Worm (Caenorhabditis elegans) whole organism, young adult: ENCODE measurements around the gene C43C3.4.

Source experiments
- B0261.1 ChIP-seq: sonication (generic microtip); optimal IDR thresholded peaks from 2 replicates; lab custom pipeline; 2016; ENCODE audit warnings: mild to moderate bottlenecking, missing genetic modification characterization, moderate library complexity, missing compliant biosample characterization
- C06A6.2 ChIP-seq: fragments of 200-800 bp; sonication (Bioruptor generic); conservative IDR thresholded peaks from 2 replicates; pipeline ENCODE4 v1.3.6; 2022; ENCODE audit warnings: missing genetic modification characterization, missing compliant biosample characterization
- F39B2.1 ChIP-seq: fragments of 200-800 bp; sonication (Bioruptor generic); IDR thresholded peaks from 2 replicates; pipeline ENCODE4 v1.3.6; 2022; ENCODE audit warnings: missing genetic modification reagents, missing genetic modification characterization, missing compliant biosample characterization
- F49E8.2 ChIP-seq: sonication (generic microtip); optimal IDR thresholded peaks from 3 replicates; lab custom pipeline; 2017; ENCODE audit warnings: missing genetic modification characterization, mild to moderate bottlenecking, missing compliant biosample characterization, antibody characterized with exemption, moderate library complexity; ENCODE audit not compliant: insufficient read depth
- F57C9.4 ChIP-seq: sonication (generic microtip); optimal IDR thresholded peaks from 2 replicates; lab custom pipeline; 2017; ENCODE audit warnings: mild to moderate bottlenecking, missing genetic modification characterization, missing compliant biosample characterization
- Y53F4B.3 ChIP-seq: fragments of 200-800 bp; sonication (Bioruptor generic); IDR thresholded peaks from 2 replicates; pipeline ENCODE4 v1.3.6; 2022; ENCODE audit warnings: missing genetic modification reagents, missing genetic modification characterization, missing compliant biosample characterization
- Y53G8AR.9 ChIP-seq: fragments of 200-800 bp; sonication (Bioruptor generic); conservative IDR thresholded peaks from 2 replicates; pipeline ENCODE4 v1.3.6; 2022; ENCODE audit warnings: missing genetic modification reagents, missing genetic modification characterization, missing compliant biosample characterization
- Y67H2A.10 ChIP-seq: fragments of 200-800 bp; sonication (Bioruptor generic); conservative IDR thresholded peaks from 2 replicates; pipeline ENCODE4 v1.3.6; 2022; ENCODE audit warnings: missing genetic modification reagents, missing genetic modification characterization, missing compliant biosample characterization
- Y79H2A.3 ChIP-seq: fragments of 200-800 bp; sonication (Bioruptor generic); conservative IDR thresholded peaks from 2 replicates; pipeline ENCODE4 v1.3.6; 2022; ENCODE audit warnings: missing genetic modification reagents, missing genetic modification characterization, missing compliant biosample characterization
- ama-1 ChIP-seq, 3 experiments: fragments of 150-350 bp in 1 of 3; sonication (generic microtip) in 2 of 3; optimal IDR thresholded peaks; 2 replicates each; lab custom pipeline; 2014 to 2018; ENCODE audit warnings: missing biosample characterization in 2 of 3, missing genetic modification characterization in 2 of 3, missing genetic modification reagents in 2 of 3
- athp-1 ChIP-seq: sonication (generic microtip); optimal IDR thresholded peaks from 2 replicates; lab custom pipeline; 2017; ENCODE audit warnings: mild to moderate bottlenecking, missing genetic modification characterization, missing compliant biosample characterization
- attf-3 ChIP-seq: fragments of 200-800 bp; sonication (Bioruptor generic); conservative IDR thresholded peaks from 2 replicates; pipeline ENCODE4 v1.3.6; 2022; ENCODE audit warnings: missing genetic modification reagents, missing genetic modification characterization, missing compliant biosample characterization
- bed-2 ChIP-seq: fragments of 200-800 bp; sonication (Bioruptor generic); IDR thresholded peaks from 2 replicates; pipeline ENCODE4 v1.3.6; 2022; ENCODE audit warnings: missing genetic modification reagents, missing genetic modification characterization, missing compliant biosample characterization
- cebp-1 ChIP-seq, 2 experiments: fragments of 200-800 bp in 1 of 2; sonication (Bioruptor generic) in 1 of 2; sonication (generic microtip) in 1 of 2; IDR thresholded peaks in 1 of 2; optimal IDR thresholded peaks in 1 of 2; 2 replicates each; pipeline versions ENCODE4 v1.3.6 to Lab custom; 2017 to 2022; ENCODE audit warnings: missing compliant biosample characterization in 2 of 2, missing genetic modification characterization in 2 of 2, mild to moderate bottlenecking in 1 of 2, missing genetic modification reagents in 1 of 2, moderate library complexity in 1 of 2
- dox-1 ChIP-seq: fragments of 200-800 bp; sonication (Bioruptor generic); IDR thresholded peaks from 2 replicates; pipeline ENCODE4 v1.3.6; 2022; ENCODE audit warnings: missing genetic modification reagents, missing genetic modification characterization, missing compliant biosample characterization
- dpl-1 ChIP-seq: fragments of 150-350 bp; optimal IDR thresholded peaks from 2 replicates; lab custom pipeline; 2014; ENCODE audit warnings: missing biosample characterization, missing genetic modification reagents, missing genetic modification characterization
- gei-17 ChIP-seq: fragments of 200-800 bp; sonication (Bioruptor generic); optimal IDR thresholded peaks from 2 replicates; lab custom pipeline; 2018; ENCODE audit warnings: mild to moderate bottlenecking, missing genetic modification characterization, missing compliant biosample characterization
- hlh-12 ChIP-seq: sonication (generic microtip); optimal IDR thresholded peaks from 2 replicates; lab custom pipeline; 2016; ENCODE audit warnings: missing genetic modification characterization, missing compliant biosample characterization
- let-526 ChIP-seq: fragments of 200-800 bp; sonication (Bioruptor generic); IDR thresholded peaks from 2 replicates; pipeline ENCODE4 v1.3.6; 2022; ENCODE audit warnings: missing genetic modification reagents, missing genetic modification characterization, missing compliant biosample characterization
- lin-35 ChIP-seq, 3 experiments: fragments of 150-350 bp in 2 of 3; sonication (generic microtip) in 1 of 3; optimal IDR thresholded peaks; 2 replicates each; lab custom pipeline; 2014 to 2018; ENCODE audit warnings: missing biosample characterization in 3 of 3, missing genetic modification characterization in 3 of 3, missing genetic modification reagents in 3 of 3
- lsy-27 ChIP-seq: sonication (generic microtip); optimal IDR thresholded peaks from 2 replicates; lab custom pipeline; 2017; ENCODE audit warnings: missing genetic modification characterization, mild to moderate bottlenecking, missing compliant biosample characterization, antibody characterized with exemption, missing genotype, borderline replicate concordance; ENCODE audit not compliant: insufficient read depth
- mcd-1 ChIP-seq: fragments of 200-800 bp; sonication (Bioruptor generic); IDR thresholded peaks from 2 replicates; pipeline ENCODE4 v1.3.6; 2022; ENCODE audit warnings: missing genetic modification reagents, missing genetic modification characterization, missing compliant biosample characterization
- pha-4 ChIP-seq: fragments of 150-350 bp; sonication (generic microtip); optimal IDR thresholded peaks from 2 replicates; lab custom pipeline; 2014; ENCODE audit warnings: missing biosample characterization, missing genetic modification reagents, missing genetic modification characterization
- rec-8 ChIP-seq, 2 experiments: sonication (generic microtip); optimal IDR thresholded peaks; 2 replicates each; lab custom pipeline; 2016; ENCODE audit warnings: mild to moderate bottlenecking in 2 of 2, missing genetic modification characterization in 2 of 2, missing genetic modification reagents in 2 of 2, missing genotype in 2 of 2, missing biosample characterization in 1 of 2, missing compliant biosample characterization in 1 of 2, moderate library complexity in 1 of 2
- rpc-1 ChIP-seq, 2 experiments: fragments of 150-350 bp in 1 of 2; sonication (generic microtip) in 1 of 2; optimal IDR thresholded peaks; 2 replicates each; lab custom pipeline; 2014 to 2018; ENCODE audit warnings: missing biosample characterization in 1 of 2, missing genetic modification characterization in 1 of 2, missing genetic modification reagents in 1 of 2, missing genotype in 1 of 2
- sdz-38 ChIP-seq: sonication (generic microtip); optimal IDR thresholded peaks from 2 replicates; lab custom pipeline; 2016; ENCODE audit warnings: missing genotype, missing genetic modification characterization, missing compliant biosample characterization
- sea-2 ChIP-seq: fragments of 200-800 bp; sonication (Bioruptor generic); IDR thresholded peaks from 2 replicates; pipeline ENCODE4 v1.3.6; 2022; ENCODE audit warnings: missing genetic modification characterization, missing compliant biosample characterization
- sptf-2 ChIP-seq: fragments of 200-800 bp; sonication (Bioruptor generic); optimal IDR thresholded peaks from 2 replicates; lab custom pipeline; 2018; ENCODE audit warnings: mild to moderate bottlenecking, missing genetic modification characterization, missing compliant biosample characterization
- tbp1 ChIP-seq: fragments of 200-800 bp; sonication (Bioruptor generic); optimal IDR thresholded peaks from 2 replicates; lab custom pipeline; 2018; ENCODE audit warnings: mild to moderate bottlenecking, missing genetic modification characterization, missing compliant biosample characterization
- ztf-28 ChIP-seq: fragments of 200-800 bp; sonication (Bioruptor generic); IDR thresholded peaks from 2 replicates; pipeline ENCODE4 v1.3.6; 2022; ENCODE audit warnings: missing genetic modification reagents, missing genetic modification characterization, missing compliant biosample characterization

Gene C43C3.4

DNA sequence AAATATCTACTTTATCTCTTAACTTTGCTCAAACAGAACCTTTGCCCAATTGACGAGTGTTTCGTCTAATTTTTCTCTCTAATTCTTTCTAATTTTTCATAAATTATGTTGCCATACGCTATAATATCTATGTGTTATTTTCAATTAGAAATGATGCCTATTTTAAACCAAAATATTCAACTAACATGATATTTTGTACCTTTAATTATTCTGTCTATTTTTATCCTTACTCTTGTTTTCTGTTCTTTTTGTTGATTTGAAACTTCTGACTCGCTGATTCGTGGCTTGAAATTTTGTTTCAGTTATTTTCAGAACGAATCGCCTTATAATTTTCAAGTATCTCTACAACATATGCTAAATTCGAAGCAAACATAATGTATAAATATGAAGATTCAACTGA is 34.8 kb upstream of the C43C3.4 start, which contains the start of gene F15G9.6:
F15G9.6 (plus strand) TSS at position 301 of the 400 bp plus-strand sequence.
- no peak for TF ChIP-seq rec-8 (tag; optimal IDR thresholded peaks at IDR 0.05; lab: Kevin White, UChicago)

- TF ChIP-seq ztf-28 (no peak), pha-4 (tag; lab: Kevin White, UChicago) (no peak), sptf-2 (GFP tag; lab: Kevin White, UChicago) (no peak), let-526 (GFP tag; lab: Robert Waterston, UW) (no peak), sdz-38 (tag; lab: Kevin White, UChicago) (no peak), tbp1 (GFP tag; lab: Kevin White, UChicago) (no peak), attf-3 (no peak), mcd-1 (no peak), F39B2.1 (GFP tag; lab: Robert Waterston, UW) (no peak), F57C9.4 (tag; lab: Kevin White, UChicago) (no peak), Y67H2A.10 (GFP tag; lab: Robert Waterston, UW) (no peak), dox-1 (GFP tag; lab: Robert Waterston, UW) (no peak), F49E8.2 (no peak), C06A6.2 (GFP tag; lab: Robert Waterston, UW) (no peak)
Measured at ce11 chrX:9706084-9706483, 31.4 kb upstream of the C43C3.4 start, which contains the start of gene F15G9.1. TSS of gene F15G9.1 (plus strand) at chrX:9706384.

- TF ChIP-seq cebp-1 (GFP tag; IDR thresholded peaks at IDR 0.05; lab: Robert Waterston, UW) (peak; percentile 79), cebp-1 (tag; optimal IDR thresholded peaks at IDR 0.05; lab: Kevin White, UChicago) (peak; percentile 96), Y53F4B.3 (GFP tag; lab: Robert Waterston, UW) (no peak), lin-35 (GFP tag; optimal IDR thresholded peaks at IDR 0.05; lab: Kevin White, UChicago) (peak in 1 of 3 experiments; percentile 68)
Measured at ce11 chrX:9705257-9706035, 30.7 kb upstream of the C43C3.4 start.

- TF ChIP-seq ama-1 (optimal IDR thresholded peaks at IDR 0.05; lab: Kevin White, UChicago) (no peak), ama-1 (GFP tag; optimal IDR thresholded peaks at IDR 0.05; lab: Kevin White, UChicago) (no peak), gei-17 (no peak), sea-2 (GFP tag; lab: Robert Waterston, UW) (no peak), athp-1 (tag; lab: Kevin White, UChicago) (no peak)
Measured at ce11 chrX:9702790-9703189, 28.1 kb upstream of the C43C3.4 start.

ce11 chrX:9698359-9698758 is 23.7 kb upstream of the C43C3.4 start, which contains the start of gene dyf-7:
TSS of gene dyf-7 (plus strand) at chrX:9698659.
- no peak for TF ChIP-seq Y53G8AR.9 (GFP tag; lab: Robert Waterston, UW)
- no peak for TF ChIP-seq hlh-12 (tag; lab: Kevin White, UChicago)
- TF ChIP-seq dpl-1 (GFP tag; lab: Kevin White, UChicago), result no peak
- TF ChIP-seq ztf-28, result no peak
- no peak for TF ChIP-seq lsy-27 (tag; lab: Kevin White, UChicago)
- TF ChIP-seq Y79H2A.3 (GFP tag; lab: Robert Waterston, UW), result no peak
- TF ChIP-seq rpc-1 (optimal IDR thresholded peaks at IDR 0.05; lab: Kevin White, UChicago), result no peak
- TF ChIP-seq rpc-1 (tag; optimal IDR thresholded peaks at IDR 0.05; lab: Kevin White, UChicago), result no peak
- no peak for TF ChIP-seq bed-2 (GFP tag; lab: Robert Waterston, UW)
- TF ChIP-seq B0261.1 (tag; lab: Kevin White, UChicago), result no peak
